Worm (Caenorhabditis elegans): ENCODE data around the gene C29F4.3.
A peak's percentile ranks its signal among the peaks of the same experiment; 100 is the strongest.
"Not testable (repeated sequence)": the region's sequence is repeated elsewhere in the genome, so short reads cannot be mapped to it uniquely, and the experiment has no call there.

Gene C29F4.3

DNA sequence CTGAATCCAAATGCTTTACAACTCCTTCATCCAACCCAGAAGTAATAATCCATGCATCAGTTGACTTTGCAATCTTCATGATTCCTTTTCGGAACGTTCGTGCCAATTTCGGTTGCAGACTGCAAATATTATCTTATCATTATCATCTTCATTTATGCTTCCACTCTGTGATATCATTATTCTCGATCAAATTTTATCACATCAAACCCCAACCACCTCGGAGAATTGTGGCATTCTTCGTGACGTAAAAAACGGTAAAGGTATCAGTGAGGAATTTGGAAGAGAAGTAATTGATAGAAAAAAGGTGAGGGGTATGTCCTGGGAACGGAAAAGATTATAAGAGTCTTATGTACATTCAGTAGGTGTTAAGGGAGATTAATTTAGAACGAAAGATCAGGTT is 33.7 kb upstream of the C29F4.3 start:
- TF ChIP-seq sox-4 (tag; optimal IDR thresholded peaks at IDR 0.05) (no peak), unc-3 (GFP tag; conservative IDR thresholded peaks at IDR 0.05) (no peak), unc-3 (tag; optimal IDR thresholded peaks at IDR 0.05) (no peak), elt-2 (tag; optimal IDR thresholded peaks at IDR 0.05) (peak; percentile 18), lim-6 (tag; optimal IDR thresholded peaks at IDR 0.05) (no peak), fkh-10 (GFP tag; optimal IDR thresholded peaks at IDR 0.05) (no peak), hlh-15 (tag; optimal IDR thresholded peaks at IDR 0.05) (no peak)

DNA sequence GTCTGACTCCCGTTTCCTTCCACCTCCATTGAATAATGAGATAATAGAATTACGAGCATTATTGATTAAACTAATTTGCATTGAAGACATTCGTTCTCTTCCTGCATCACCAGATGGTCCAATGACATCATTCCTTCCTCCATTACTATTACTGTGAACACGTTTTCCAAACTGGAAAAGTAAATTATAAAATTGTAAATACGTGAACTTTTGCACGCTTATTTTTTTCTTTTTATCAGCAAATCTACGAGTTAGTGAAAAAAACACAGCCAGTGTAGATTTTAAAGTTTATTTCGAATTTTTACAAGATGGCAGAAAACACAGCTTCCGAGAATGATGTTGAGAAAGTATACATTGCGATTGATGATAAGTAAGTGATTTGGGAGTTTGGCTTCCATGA is 29.9 kb upstream of the C29F4.3 start, which contains the start of gene C05C12.1:
Gene C05C12.1 (plus strand): TSS at position 301 of the 400 bp plus-strand sequence.
- TF ChIP-seq ceh-30, ztf-16, ceh-24 (tag; optimal IDR thresholded peaks at IDR 0.05): not testable (repeated sequence)

DNA sequence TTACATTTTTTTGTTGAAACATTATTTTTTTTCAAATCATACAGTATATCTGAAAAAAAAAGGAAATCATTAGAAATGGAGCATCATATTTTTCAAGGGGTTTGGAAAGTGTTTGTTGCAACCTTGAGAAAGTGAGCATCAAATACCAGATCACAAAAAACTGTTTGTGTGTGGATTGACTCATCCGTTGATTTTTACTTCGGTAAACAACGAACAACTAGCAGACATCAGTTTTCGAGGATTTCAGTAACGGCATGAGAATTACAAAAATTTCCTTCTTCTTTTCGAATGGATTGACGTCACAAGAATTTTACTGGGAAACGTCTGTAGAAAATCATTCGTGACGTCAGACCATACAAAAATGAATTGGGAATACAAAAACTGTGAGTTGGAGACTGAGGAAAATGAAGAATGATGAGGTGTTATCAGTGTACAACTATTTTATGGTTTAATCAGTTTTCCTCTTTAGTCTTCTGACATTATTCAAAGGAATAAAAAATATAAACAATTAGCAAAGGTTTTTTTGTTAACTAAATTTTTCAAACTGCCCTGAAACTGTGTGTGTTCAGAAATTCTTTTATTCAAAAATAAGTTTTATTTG is 24.4 kb upstream of the C29F4.3 start, which contains the start of gene C05C12.4:
Gene C05C12.4 (minus strand): TSS at position 51 of the 601 bp plus-strand sequence.
- TF ChIP-seq ttx-3 (tag; optimal IDR thresholded peaks at IDR 0.05) (no peak), K02D7.2 (tag; optimal IDR thresholded peaks at IDR 0.05) (no peak), ceh-30 (tag; optimal IDR thresholded peaks at IDR 0.05) (no peak), fkh-10 (GFP tag; optimal IDR thresholded peaks at IDR 0.05) (no peak), ceh-48 (tag; optimal IDR thresholded peaks at IDR 0.05) (no peak), odd-2 (tag; optimal IDR thresholded peaks at IDR 0.05) (no peak), npax-4 (tag; optimal IDR thresholded peaks at IDR 0.05) (no peak), zip-5 (tag; optimal IDR thresholded peaks at IDR 0.05) (no peak), K09A11.1 (tag; optimal IDR thresholded peaks at IDR 0.05; ENCODE audit: insufficient read depth) (no peak), F13H6.1 (tag; optimal IDR thresholded peaks at IDR 0.05) (no peak), dve-1 (tag; optimal IDR thresholded peaks at IDR 0.05) (no peak), tbx-7 (tag; optimal IDR thresholded peaks at IDR 0.05) (no peak), ref-2 (tag; optimal IDR thresholded peaks at IDR 0.05) (no peak), ceh-34 (tag; optimal IDR thresholded peaks at IDR 0.05) (no peak), fax-1 (tag; optimal IDR thresholded peaks at IDR 0.05) (no peak), elt-2 (tag; optimal IDR thresholded peaks at IDR 0.05) (no peak), sox-2 (GFP tag; IDR thresholded peaks at IDR 0.05) (no peak), ceh-2 (tag; optimal IDR thresholded peaks at IDR 0.05) (no peak), hlh-15 (tag; optimal IDR thresholded peaks at IDR 0.05) (no peak)

DNA sequence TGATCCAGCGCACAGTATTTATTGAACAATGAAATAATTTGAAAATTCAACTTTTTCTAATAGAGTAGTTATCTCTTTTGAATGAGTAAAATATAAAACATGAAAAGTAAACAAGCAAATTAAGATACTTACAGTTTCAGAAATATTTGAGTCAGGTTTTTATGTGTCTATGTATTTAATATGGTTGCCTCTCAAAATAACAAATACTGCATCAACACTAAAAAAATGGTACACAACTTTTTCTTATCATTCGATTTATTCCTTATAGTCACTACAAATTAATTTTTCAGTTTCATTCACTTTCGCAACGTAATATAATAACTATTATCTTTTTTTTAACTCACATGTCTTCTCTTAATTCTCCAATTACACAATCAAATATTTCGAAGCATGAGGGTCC is 23.7 kb upstream of the C29F4.3 start:
- no peak for TF ChIP-seq madf-2 (tag; optimal IDR thresholded peaks at IDR 0.05)
- TF ChIP-seq F13H6.1 (tag; optimal IDR thresholded peaks at IDR 0.05), result no peak
- TF ChIP-seq ceh-14 (tag; optimal IDR thresholded peaks at IDR 0.05), result no peak
- no peak for TF ChIP-seq nhr-11 (tag; optimal IDR thresholded peaks at IDR 0.05)
- no peak for TF ChIP-seq ama-1 (optimal IDR thresholded peaks at IDR 0.05)
- TF ChIP-seq ceh-6 (GFP tag; optimal IDR thresholded peaks at IDR 0.05), result no peak
- no peak for TF ChIP-seq Y22D7AL.16 (tag; optimal IDR thresholded peaks at IDR 0.05)
- no peak for TF ChIP-seq odd-2 (tag; optimal IDR thresholded peaks at IDR 0.05)
- no peak for TF ChIP-seq ceh-34 (tag; optimal IDR thresholded peaks at IDR 0.05)
- TF ChIP-seq pqm-1 (tag; optimal IDR thresholded peaks at IDR 0.05), result no peak
- no peak for TF ChIP-seq pros-1 (tag; optimal IDR thresholded peaks at IDR 0.05)
- TF ChIP-seq fkh-6 (tag; optimal IDR thresholded peaks at IDR 0.05), result no peak

- TF ChIP-seq Y22D7AL.16 (tag; optimal IDR thresholded peaks at IDR 0.05) (no peak), dmd-4 (tag; optimal IDR thresholded peaks at IDR 0.05; ENCODE audit: borderline replicate concordance) (no peak), pag-3 (tag; optimal IDR thresholded peaks at IDR 0.05; ENCODE audit: borderline replicate concordance) (no peak), fax-1 (tag; optimal IDR thresholded peaks at IDR 0.05) (no peak), pqm-1 (tag; optimal IDR thresholded peaks at IDR 0.05) (no peak)
Observed at ce11 chrIV:11241368-11241767, 17.6 kb upstream of the C29F4.3 start, which contains the start of gene C05C12.6. Gene C05C12.6 (minus strand): TSS chrIV:11241468.

All from whole organism, late embryonic.